Worm (Caenorhabditis elegans): ENCODE data around the gene T28C6.11.

ce11 chrIV:8825997-8826605 lies 14.0 kb downstream of the T28C6.11 start:
- no peak for TF ChIP-seq dao-5 (tag; optimal IDR thresholded peaks at IDR 0.05)
- TF ChIP-seq him-1 (tag; optimal IDR thresholded peaks at IDR 0.05), result no peak

Measured in whole organism, L4/young adult.